Worm (Caenorhabditis elegans) whole organism, mixed stage, embryonic: ENCODE results near the gene srh-76.

Experiments
- M03D4.4 ChIP-seq: sonication (generic microtip); optimal IDR thresholded peaks from 2 replicates; lab custom pipeline; 2017; ENCODE audit warnings: mild to moderate bottlenecking, missing genetic modification characterization, missing compliant biosample characterization
- bed-3 ChIP-seq: fragments of 200-800 bp; sonication (Bioruptor generic); optimal IDR thresholded peaks from 3 replicates; lab custom pipeline; 2018; ENCODE audit warnings: mild to moderate bottlenecking, missing genetic modification characterization, moderate library complexity, missing compliant biosample characterization
- blmp-1 ChIP-seq: fragments of 150-350 bp; optimal IDR thresholded peaks from 2 replicates; lab custom pipeline; 2014; ENCODE audit warnings: missing biosample characterization, missing genetic modification characterization
- ceh-39 ChIP-seq: fragments of 150-350 bp; optimal IDR thresholded peaks from 2 replicates; lab custom pipeline; 2014; ENCODE audit warnings: missing biosample characterization, missing genetic modification characterization
- ceh-43 ChIP-seq: fragments of 200-800 bp; sonication (Bioruptor generic); optimal IDR thresholded peaks from 2 replicates; lab custom pipeline; 2018; ENCODE audit warnings: mild to moderate bottlenecking, missing genetic modification characterization, moderate library complexity, missing compliant biosample characterization
- ceh-83 ChIP-seq: fragments of 200-800 bp; sonication (Bioruptor generic); optimal IDR thresholded peaks from 2 replicates; lab custom pipeline; 2018; ENCODE audit warnings: mild to moderate bottlenecking, missing genetic modification characterization, missing compliant biosample characterization
- ces-1 ChIP-seq: fragments of 150-350 bp; optimal IDR thresholded peaks from 2 replicates; lab custom pipeline; 2014; ENCODE audit warnings: missing biosample characterization, missing genetic modification reagents, missing genetic modification characterization
- cnd-1 ChIP-seq: fragments of 200-800 bp; sonication (Bioruptor generic); optimal IDR thresholded peaks from 2 replicates; lab custom pipeline; 2018; ENCODE audit warnings: mild to moderate bottlenecking, missing genetic modification characterization, missing compliant biosample characterization
- drap-1 ChIP-seq: fragments of 200-800 bp; sonication (Bioruptor generic); optimal IDR thresholded peaks from 3 replicates; lab custom pipeline; 2018; ENCODE audit warnings: mild to moderate bottlenecking, missing genetic modification characterization, missing compliant biosample characterization
- elt-1 ChIP-seq: sonication (generic microtip); optimal IDR thresholded peaks from 2 replicates; lab custom pipeline; 2017; ENCODE audit warnings: missing genetic modification characterization, mild to moderate bottlenecking, missing compliant biosample characterization, antibody characterized with exemption, moderate library complexity, borderline replicate concordance; ENCODE audit not compliant: insufficient read depth
- elt-3 ChIP-seq: fragments of 150-350 bp; optimal IDR thresholded peaks from 2 replicates; lab custom pipeline; 2014; ENCODE audit warnings: missing biosample characterization, missing genetic modification characterization
- flh-1 ChIP-seq: fragments of 200-800 bp; sonication (Bioruptor generic); optimal IDR thresholded peaks from 2 replicates; lab custom pipeline; 2018; ENCODE audit warnings: mild to moderate bottlenecking, missing genetic modification characterization, moderate library complexity, missing compliant biosample characterization
- ham-2 ChIP-seq: fragments of 200-800 bp; sonication (Bioruptor generic); optimal IDR thresholded peaks from 2 replicates; lab custom pipeline; 2018; ENCODE audit warnings: mild to moderate bottlenecking, missing genetic modification characterization, missing compliant biosample characterization
- hlh-1 ChIP-seq: fragments of 150-350 bp; optimal IDR thresholded peaks from 2 replicates; lab custom pipeline; 2014; ENCODE audit warnings: missing biosample characterization, missing genetic modification reagents, missing genetic modification characterization
- lin-13 ChIP-seq: fragments of 150-350 bp; optimal IDR thresholded peaks from 2 replicates; lab custom pipeline; 2014; ENCODE audit warnings: missing biosample characterization, missing genetic modification characterization
- lin-32 ChIP-seq: fragments of 200-800 bp; sonication (Bioruptor generic); optimal IDR thresholded peaks from 2 replicates; lab custom pipeline; 2018; ENCODE audit warnings: mild to moderate bottlenecking, missing genetic modification characterization, missing compliant biosample characterization
- lsy-2 ChIP-seq: fragments of 150-350 bp; optimal IDR thresholded peaks from 2 replicates; lab custom pipeline; 2014; ENCODE audit warnings: missing biosample characterization, missing genetic modification characterization
- mab-5 ChIP-seq: fragments of 150-350 bp; optimal IDR thresholded peaks from 2 replicates; lab custom pipeline; 2014; ENCODE audit warnings: missing biosample characterization, missing genetic modification characterization
- mls-2 ChIP-seq: sonication (generic microtip); optimal IDR thresholded peaks from 2 replicates; lab custom pipeline; 2016; ENCODE audit warnings: mild to moderate bottlenecking, missing genetic modification characterization, moderate library complexity, missing compliant biosample characterization
- nhr-12 ChIP-seq: fragments of 150-350 bp; optimal IDR thresholded peaks from 2 replicates; lab custom pipeline; 2014; ENCODE audit warnings: missing biosample characterization, missing genetic modification characterization
- nhr-28 ChIP-seq: fragments of 150-350 bp; optimal IDR thresholded peaks from 2 replicates; lab custom pipeline; 2014; ENCODE audit warnings: missing biosample characterization, missing genetic modification characterization
- pha-4 ChIP-seq: fragments of 150-350 bp; optimal IDR thresholded peaks from 2 replicates; lab custom pipeline; 2018; ENCODE audit warnings: missing biosample characterization, missing genetic modification reagents, missing genetic modification characterization
- sem-2 ChIP-seq: fragments of 200-800 bp; sonication (Bioruptor generic); optimal IDR thresholded peaks from 2 replicates; lab custom pipeline; 2018; ENCODE audit warnings: mild to moderate bottlenecking, missing genetic modification characterization, missing compliant biosample characterization
- snpc-4 ChIP-seq: fragments of 150-350 bp; optimal IDR thresholded peaks from 2 replicates; lab custom pipeline; 2014; ENCODE audit warnings: missing biosample characterization, missing genetic modification characterization
- sptf-1 ChIP-seq: sonication (generic microtip); optimal IDR thresholded peaks from 2 replicates; lab custom pipeline; 2017; ENCODE audit warnings: mild to moderate bottlenecking, missing genetic modification characterization, moderate library complexity, missing compliant biosample characterization
- tbx-8 ChIP-seq: fragments of 200-800 bp; sonication (Bioruptor generic); optimal IDR thresholded peaks from 2 replicates; lab custom pipeline; 2018; ENCODE audit warnings: mild to moderate bottlenecking, missing genetic modification characterization, moderate library complexity, missing compliant biosample characterization
- unc-39 ChIP-seq: fragments of 150-350 bp; optimal IDR thresholded peaks from 2 replicates; lab custom pipeline; 2014; ENCODE audit warnings: missing biosample characterization, missing genetic modification characterization
- unc-62 ChIP-seq: fragments of 150-350 bp; optimal IDR thresholded peaks from 2 replicates; lab custom pipeline; 2014; ENCODE audit warnings: missing biosample characterization, missing genetic modification reagents, missing genetic modification characterization
- ztf-11 ChIP-seq: fragments of 150-350 bp; optimal IDR thresholded peaks from 2 replicates; lab custom pipeline; 2014; ENCODE audit warnings: missing biosample characterization, missing genetic modification characterization

Gene srh-76

DNA sequence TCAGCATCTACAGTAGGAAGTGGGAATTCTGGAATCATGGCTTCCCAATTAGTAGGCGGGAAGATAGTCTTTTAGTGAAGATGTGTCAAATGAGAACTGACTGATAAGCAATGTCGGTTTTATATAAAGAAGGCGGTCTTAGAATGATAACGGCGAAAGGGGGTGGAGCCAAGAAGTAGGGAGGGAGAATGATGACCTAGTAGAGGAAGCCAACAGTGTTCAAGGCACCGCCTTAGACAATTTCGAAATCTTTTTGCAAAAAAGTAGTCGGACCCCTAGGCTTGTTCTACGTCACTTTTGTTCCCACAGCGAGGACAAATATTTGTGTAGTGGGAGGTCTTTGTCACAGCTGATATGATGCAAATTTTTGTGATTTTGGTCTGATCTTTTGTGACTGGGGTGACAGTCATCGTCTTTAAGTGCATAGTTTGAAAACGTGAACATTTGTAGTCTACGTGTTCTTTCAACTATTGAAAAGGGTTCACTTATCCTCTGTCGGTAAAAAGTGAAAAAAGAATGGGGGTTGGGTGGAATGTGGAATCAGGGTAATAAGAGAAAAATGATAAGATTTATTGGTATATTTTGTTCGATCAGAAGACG, 20.5 kb upstream of the srh-76 start, which contains the start of gene ZC250.4:
Gene ZC250.4, minus strand, starts transcription at position 78 of the 600 bp plus-strand sequence.
- TF ChIP-seq ceh-43 (GFP tag; lab: Kevin White, UChicago) (no peak), nhr-12 (tag; lab: Kevin White, UChicago) (no peak), hlh-1 (tag; lab: Kevin White, UChicago) (no peak), ceh-83 (GFP tag; lab: Kevin White, UChicago) (no peak), unc-62 (GFP tag; lab: Kevin White, UChicago) (no peak), sem-2 (GFP tag; lab: Kevin White, UChicago) (no peak), lin-13 (tag; lab: Kevin White, UChicago) (no peak), tbx-8 (GFP tag; lab: Kevin White, UChicago) (no peak), cnd-1 (tag; lab: Kevin White, UChicago) (no peak), pha-4 (tag; lab: Kevin White, UChicago) (no peak), lin-32 (no peak), ces-1 (GFP tag; lab: Kevin White, UChicago) (no peak)
- TF ChIP-seq, all 35 proteins: peak for 0

- TF ChIP-seq flh-1 (GFP tag; lab: Kevin White, UChicago): no peak
- no peak for TF ChIP-seq nhr-28
- TF ChIP-seq mls-2 (tag; lab: Kevin White, UChicago): no peak
- no peak for TF ChIP-seq M03D4.4 (tag; lab: Kevin White, UChicago)
- no peak for TF ChIP-seq sem-2 (GFP tag; lab: Kevin White, UChicago)
- TF ChIP-seq sptf-1 (tag; lab: Kevin White, UChicago): no peak
- TF ChIP-seq nhr-12 (tag; lab: Kevin White, UChicago): no peak
- no peak for TF ChIP-seq elt-1 (tag; lab: Kevin White, UChicago)
- TF ChIP-seq lin-32: no peak
- no peak for TF ChIP-seq snpc-4 (tag; lab: Kevin White, UChicago)
- no peak for TF ChIP-seq ceh-83 (GFP tag; lab: Kevin White, UChicago)
- TF ChIP-seq lsy-2 (tag; lab: Kevin White, UChicago): no peak
- TF ChIP-seq ceh-43 (GFP tag; lab: Kevin White, UChicago): no peak
- no peak for TF ChIP-seq cnd-1 (tag; lab: Kevin White, UChicago)
- TF ChIP-seq ztf-11 (tag; lab: Kevin White, UChicago): no peak
- TF ChIP-seq unc-39: no peak
- TF ChIP-seq ces-1 (GFP tag; lab: Kevin White, UChicago): no peak
- TF ChIP-seq unc-62 (GFP tag; lab: Kevin White, UChicago): no peak
- no peak for TF ChIP-seq pha-4 (tag; lab: Kevin White, UChicago)
These were observed 17.1 kb upstream of the srh-76 start for ce11 chrV:5816470-5817061.

DNA sequence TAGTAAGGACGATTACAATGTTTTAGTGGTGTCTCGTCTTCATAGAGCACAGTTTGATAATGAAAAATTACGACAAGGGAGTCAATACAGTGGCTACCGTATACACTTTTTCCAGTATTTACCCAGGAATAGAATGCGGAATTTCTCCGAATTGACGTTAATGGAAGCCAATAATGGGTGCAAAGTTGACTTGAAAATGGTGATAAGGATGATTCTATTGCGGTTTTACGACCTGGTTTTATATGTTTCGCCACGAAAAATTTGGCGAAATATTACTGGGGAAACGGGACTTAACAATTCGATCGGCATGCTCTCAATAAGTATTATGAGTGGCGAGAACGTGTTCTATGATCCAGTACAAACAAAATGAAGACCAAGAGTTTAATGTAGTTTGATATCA, 13.7 kb upstream of the srh-76 start:
- TF ChIP-seq ceh-83 (GFP tag; lab: Kevin White, UChicago): no peak
- no peak for TF ChIP-seq lsy-2 (tag; lab: Kevin White, UChicago)
- TF ChIP-seq drap-1: no peak
- TF ChIP-seq nhr-12 (tag; lab: Kevin White, UChicago): no peak
- no peak for TF ChIP-seq bed-3 (GFP tag; lab: Kevin White, UChicago)
- TF ChIP-seq mab-5: no peak
- no peak for TF ChIP-seq lin-13 (tag; lab: Kevin White, UChicago)
- no peak for TF ChIP-seq hlh-1 (tag; lab: Kevin White, UChicago)
- TF ChIP-seq flh-1 (GFP tag; lab: Kevin White, UChicago): no peak
- no peak for TF ChIP-seq blmp-1
- no peak for TF ChIP-seq ham-2
- TF ChIP-seq unc-39: no peak
- TF ChIP-seq elt-3 (tag; lab: Kevin White, UChicago): no peak
- TF ChIP-seq nhr-28: no peak
- no peak for TF ChIP-seq elt-1 (tag; lab: Kevin White, UChicago)
- TF ChIP-seq ceh-39 (tag; lab: Kevin White, UChicago): no peak
- TF ChIP-seq cnd-1 (tag; lab: Kevin White, UChicago): no peak

ce11 chrV:5820401-5820800, 13.2 kb upstream of the srh-76 start:
- TF ChIP-seq M03D4.4 (tag; lab: Kevin White, UChicago) (no peak), ham-2 (no peak), pha-4 (tag; lab: Kevin White, UChicago) (no peak), drap-1 (no peak), cnd-1 (tag; lab: Kevin White, UChicago) (no peak), bed-3 (GFP tag; lab: Kevin White, UChicago) (no peak), ceh-39 (tag; lab: Kevin White, UChicago) (no peak)
